Fruit fly (Drosophila melanogaster) Kc167 (cell line): ENCODE data around the gene Sap-r.

Source experiments
- Myc ChIP-seq: fragments of >200 bp; optimal IDR thresholded peaks from 2 replicates; lab custom pipeline; 2017; ENCODE audit warnings: missing external identifiers
- Sin3A ChIP-seq: fragments of >200 bp; optimal IDR thresholded peaks from 2 replicates; lab custom pipeline; 2018; ENCODE audit warnings: missing external identifiers
- h ChIP-seq: fragments of >200 bp; optimal IDR thresholded peaks from 3 replicates; lab custom pipeline; 2018; ENCODE audit warnings: missing external identifiers
- insv ChIP-seq: fragments of >200 bp; optimal IDR thresholded peaks from 3 replicates; lab custom pipeline; 2018; ENCODE audit warnings: missing external identifiers
- psq ChIP-seq: fragments of >200 bp; optimal IDR thresholded peaks from 2 replicates; lab custom pipeline; 2017; ENCODE audit warnings: missing external identifiers
- ttk ChIP-seq: sonication (Bioruptor generic); optimal IDR thresholded peaks from 2 replicates; lab custom pipeline; 2017; ENCODE audit warnings: missing external identifiers

The Sap-r gene

dm6 chr3R:30863971-30864370 lies 24.9 kb downstream of the Sap-r start:
- no peak for TF ChIP-seq h
- no peak for TF ChIP-seq Sin3A
- no peak for TF ChIP-seq Myc (lab: Kevin White, UChicago)
- TF ChIP-seq ttk (lab: Kevin White, UChicago): no peak
- TF ChIP-seq insv (lab: Kevin White, UChicago): no peak
- TF ChIP-seq psq: no peak

- no peak for TF ChIP-seq psq
- no peak for TF ChIP-seq Myc (lab: Kevin White, UChicago)
- TF ChIP-seq h: no peak
- TF ChIP-seq ttk (lab: Kevin White, UChicago): no peak
- TF ChIP-seq Sin3A: no peak
- TF ChIP-seq insv (lab: Kevin White, UChicago): no peak
Measured at dm6 chr3R:30862471-30862870, 26.4 kb downstream of the Sap-r start.

dm6 chr3R:30860561-30860928 lies 28.3 kb downstream of the Sap-r start:
- TF ChIP-seq psq: no peak
- TF ChIP-seq Sin3A: no peak
- TF ChIP-seq ttk (lab: Kevin White, UChicago): no peak
- TF ChIP-seq h: no peak
- no peak for TF ChIP-seq Myc (lab: Kevin White, UChicago)
- no peak for TF ChIP-seq insv (lab: Kevin White, UChicago)

dm6 chr3R:30859901-30860560 lies 28.8 kb downstream of the Sap-r start:
- TF ChIP-seq ttk (lab: Kevin White, UChicago): no peak
- TF ChIP-seq h: no peak
- no peak for TF ChIP-seq psq
- TF ChIP-seq insv (lab: Kevin White, UChicago): no peak
- no peak for TF ChIP-seq Sin3A
- no peak for TF ChIP-seq Myc (lab: Kevin White, UChicago)

dm6 chr3R:30856596-30856995 lies 32.3 kb downstream of the Sap-r start:
- TF ChIP-seq ttk (lab: Kevin White, UChicago) (no peak), Myc (lab: Kevin White, UChicago) (no peak), h (no peak), Sin3A (no peak)

DNA sequence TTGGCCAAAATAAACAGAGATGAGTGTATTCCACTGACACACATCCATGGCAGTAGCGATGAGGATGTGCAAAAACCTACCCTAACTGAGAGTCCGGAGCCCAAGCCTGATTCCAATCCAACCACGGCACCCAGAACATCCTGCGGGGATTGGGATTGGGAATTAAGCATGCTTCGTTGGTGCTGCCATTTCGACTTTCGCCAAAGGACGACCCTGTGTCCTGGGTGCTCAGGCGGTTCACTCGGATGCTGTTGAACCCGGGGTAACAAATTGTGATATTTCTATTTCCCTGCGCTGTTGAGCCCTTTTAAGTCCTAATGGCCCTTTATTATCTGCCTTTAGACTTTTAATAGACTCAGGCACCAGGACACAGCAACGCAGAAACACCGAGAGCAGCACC lies 33.7 kb downstream of the Sap-r start:
- no peak for TF ChIP-seq h
- TF ChIP-seq insv (lab: Kevin White, UChicago): no peak
- no peak for TF ChIP-seq Myc (lab: Kevin White, UChicago)
- no peak for TF ChIP-seq ttk (lab: Kevin White, UChicago)
- TF ChIP-seq Sin3A: no peak
- TF ChIP-seq psq: no peak

dm6 chr3R:30851843-30852365 lies 37.0 kb downstream of the Sap-r start, which contains the start of gene tll:
Gene tll (plus strand): TSS chr3R:30852315.
- no peak for TF ChIP-seq psq
- TF ChIP-seq insv (lab: Kevin White, UChicago): no peak
- TF ChIP-seq ttk (lab: Kevin White, UChicago): no peak
- TF ChIP-seq Myc (lab: Kevin White, UChicago): no peak
- no peak for TF ChIP-seq Sin3A
- TF ChIP-seq h: no peak

DNA sequence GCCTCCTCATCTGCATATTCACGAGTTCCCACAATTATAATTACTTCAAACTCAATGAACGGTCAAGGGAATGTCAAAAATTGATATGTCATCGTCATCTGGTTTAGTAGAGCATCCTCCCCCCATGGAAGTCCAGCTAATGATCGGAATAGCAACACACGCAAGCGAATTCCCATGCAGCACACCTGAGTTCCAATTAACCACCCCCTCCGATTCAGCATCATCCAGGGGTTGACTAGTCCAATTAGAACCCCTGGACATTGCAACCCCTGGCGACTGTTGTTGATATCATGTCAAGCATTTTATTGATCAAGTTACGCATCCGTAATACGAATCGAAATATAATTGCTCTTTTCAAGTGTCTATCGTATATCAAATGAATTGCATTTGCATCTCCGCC lies 38.4 kb downstream of the Sap-r start:
- TF ChIP-seq insv (lab: Kevin White, UChicago) (no peak), h (no peak), psq (no peak), ttk (lab: Kevin White, UChicago) (no peak), Myc (lab: Kevin White, UChicago) (no peak), Sin3A (no peak)

DNA sequence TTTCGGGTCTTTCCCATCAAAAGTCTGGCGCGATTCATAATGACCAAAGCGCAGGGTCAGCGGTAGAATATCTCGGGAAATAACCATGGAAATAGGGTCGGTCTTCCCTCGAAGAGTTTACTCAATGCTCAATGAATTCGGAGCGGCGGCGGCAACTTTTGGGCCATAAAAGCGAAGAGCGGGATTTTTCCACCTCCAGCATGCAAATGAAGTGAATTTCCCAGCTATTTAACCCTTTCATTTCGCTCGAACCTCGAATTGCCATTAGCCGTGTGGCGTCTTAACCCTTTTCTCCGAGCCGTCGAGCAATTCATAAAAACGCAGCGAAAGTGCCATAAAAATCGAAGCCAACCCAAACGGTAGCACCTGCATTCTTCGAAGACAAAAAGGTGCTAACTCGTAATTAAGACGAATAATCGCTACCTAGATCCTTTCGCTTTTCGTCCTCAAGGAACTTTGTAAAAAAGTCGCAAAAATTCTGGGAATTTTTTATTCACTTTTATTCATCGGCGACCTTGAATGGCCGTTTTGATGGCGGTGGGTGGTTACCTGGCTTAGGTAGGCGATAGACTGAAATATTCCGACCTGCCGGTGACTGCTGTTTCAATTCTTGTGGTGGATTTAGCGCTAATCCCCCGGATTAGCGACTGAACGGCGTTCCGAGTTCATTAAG lies 39.3 kb downstream of the Sap-r start:
- TF ChIP-seq psq (no peak), h (no peak), ttk (lab: Kevin White, UChicago) (no peak), Sin3A (no peak), insv (lab: Kevin White, UChicago) (no peak), Myc (lab: Kevin White, UChicago) (no peak)

- no peak for TF ChIP-seq insv (lab: Kevin White, UChicago)
- TF ChIP-seq Sin3A: no peak
- no peak for TF ChIP-seq Myc (lab: Kevin White, UChicago)
- no peak for TF ChIP-seq h
- no peak for TF ChIP-seq ttk (lab: Kevin White, UChicago)
- TF ChIP-seq psq: no peak
Measured at dm6 chr3R:30844436-30844835, 44.4 kb downstream of the Sap-r start.

- TF ChIP-seq Sin3A (no peak), psq (no peak), h (no peak), insv (lab: Kevin White, UChicago) (no peak), Myc (lab: Kevin White, UChicago) (no peak), ttk (lab: Kevin White, UChicago) (no peak)
Measured at dm6 chr3R:30843709-30844108, 45.2 kb downstream of the Sap-r start.

- TF ChIP-seq ttk (lab: Kevin White, UChicago) (no peak), Sin3A (no peak), psq (no peak), insv (lab: Kevin White, UChicago) (no peak), Myc (lab: Kevin White, UChicago) (no peak), h (no peak)
Measured at dm6 chr3R:30842639-30843476, 46.0 kb downstream of the Sap-r start.
